Worm (Caenorhabditis elegans) whole organism, mixed stage, embryonic: ENCODE results near the gene clec-1.

Experiments
- nhr-12 ChIP-seq: fragments of 150-350 bp; optimal IDR thresholded peaks from 2 replicates; lab custom pipeline; 2014; ENCODE audit warnings: missing biosample characterization, missing genetic modification characterization
- nhr-237 ChIP-seq: fragments of 150-350 bp; optimal IDR thresholded peaks from 2 replicates; lab custom pipeline; 2014; ENCODE audit warnings: missing biosample characterization, missing genetic modification characterization
- nhr-76 ChIP-seq: sonication (generic microtip); optimal IDR thresholded peaks from 2 replicates; lab custom pipeline; 2017; ENCODE audit warnings: missing biosample characterization, missing genetic modification characterization
- snpc-4 ChIP-seq: fragments of 150-350 bp; optimal IDR thresholded peaks from 2 replicates; lab custom pipeline; 2014; ENCODE audit warnings: missing biosample characterization, missing genetic modification characterization
- unc-62 ChIP-seq: fragments of 150-350 bp; optimal IDR thresholded peaks from 2 replicates; lab custom pipeline; 2014; ENCODE audit warnings: missing biosample characterization, missing genetic modification reagents, missing genetic modification characterization
- ztf-11 ChIP-seq: fragments of 150-350 bp; optimal IDR thresholded peaks from 2 replicates; lab custom pipeline; 2014; ENCODE audit warnings: missing biosample characterization, missing genetic modification characterization

DNA sequence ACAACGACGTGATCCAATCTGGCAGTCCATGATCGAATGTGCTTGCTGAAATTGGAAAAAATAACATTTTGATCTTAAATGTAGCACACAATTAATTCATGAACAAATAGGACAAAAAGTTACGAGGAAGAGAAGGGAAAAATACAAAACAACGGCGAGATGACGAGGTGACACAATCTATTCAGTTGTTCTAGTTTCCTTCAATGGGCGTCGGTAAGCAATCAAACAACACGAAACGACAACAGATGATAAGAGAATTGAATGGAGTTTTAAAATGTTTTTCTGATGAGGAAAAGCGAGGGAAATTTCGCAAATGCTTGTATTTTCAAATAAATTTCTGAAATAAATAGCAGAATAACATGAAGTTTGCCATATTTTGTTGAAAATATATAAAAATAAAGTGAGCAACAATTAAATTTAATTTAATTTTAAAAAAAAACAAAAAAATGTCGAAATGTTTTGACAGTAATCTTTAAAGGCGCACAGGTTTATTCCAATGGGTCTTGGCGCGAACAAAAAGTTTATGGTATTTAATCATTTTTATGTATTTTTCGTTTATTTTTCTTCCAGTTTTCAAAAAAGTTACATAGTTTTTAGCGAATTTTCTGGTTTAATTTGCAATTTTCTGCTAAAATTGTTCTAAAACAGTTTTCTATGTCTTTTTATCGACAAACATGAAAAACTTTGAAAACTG lies 33.8 kb upstream of the clec-1 start, which contains the start of gene C14C11.7:
- no peak for TF ChIP-seq nhr-12 (tag; lab: Kevin White, UChicago)
- no peak for TF ChIP-seq unc-62 (GFP tag; lab: Kevin White, UChicago)
- TF ChIP-seq snpc-4, result no peak
- TF ChIP-seq ztf-11, result no peak
- TF ChIP-seq nhr-76 (tag; lab: Kevin White, UChicago), result no peak
- TF ChIP-seq nhr-237 (tag; lab: Kevin White, UChicago), result no peak
